Worm (Caenorhabditis elegans): ENCODE data around the gene K02E2.6.

DNA sequence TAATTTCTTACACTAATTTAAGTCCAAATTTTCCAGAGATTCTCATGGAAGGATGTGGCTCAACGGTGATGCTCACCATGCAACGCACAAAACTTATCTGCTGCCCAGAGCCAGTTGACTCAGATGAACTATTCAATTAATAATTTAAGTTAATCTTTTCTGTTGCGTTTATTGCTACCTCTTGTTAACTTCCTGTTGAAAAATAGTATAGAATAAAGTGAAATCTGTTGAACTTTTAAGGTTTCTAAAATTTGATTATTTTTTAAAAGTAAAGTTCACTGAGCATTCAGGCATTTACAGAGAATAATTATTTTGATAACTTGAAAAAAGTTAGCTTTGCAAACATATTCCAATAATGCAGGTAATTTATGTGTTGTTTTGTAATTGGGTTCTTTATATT is 4.3 kb upstream of the K02E2.6 start:
- no peak for TF ChIP-seq unc-130 (GFP tag; optimal IDR thresholded peaks at IDR 0.05)
- no peak for TF ChIP-seq duxl-1 (tag; optimal IDR thresholded peaks at IDR 0.05; ENCODE audit: poor library complexity)
- no peak for TF ChIP-seq ZK337.2 (GFP tag; IDR thresholded peaks at IDR 0.05)
- no peak for TF ChIP-seq snpc-1.2 (GFP tag; IDR thresholded peaks at IDR 0.05)
- TF ChIP-seq ceh-82 (tag; optimal IDR thresholded peaks at IDR 0.05), result no peak
